Fruit fly (Drosophila melanogaster): ENCODE measurements around the gene Hex-t1.

The Hex-t1 gene

dm6 chr3R:26462173-26462959, 13.5 kb downstream of the Hex-t1 start (continued):
- TF ChIP-seq ems (GFP tag; optimal IDR thresholded peaks at IDR 0.05) (peak; percentile 16), lbe (GFP tag; optimal IDR thresholded peaks at IDR 0.05) (no peak), fd96Cb (tag; optimal IDR thresholded peaks at IDR 0.05) (peak; percentile 32), odd (GFP tag; optimal IDR thresholded peaks at IDR 0.05) (no peak), CG13424 (tag; optimal IDR thresholded peaks at IDR 0.05) (peak; percentile 40), nau (GFP tag; optimal IDR thresholded peaks at IDR 0.05) (peak; percentile 7), pros (GFP tag; optimal IDR thresholded peaks at IDR 0.05) (no peak), cg (GFP tag; optimal IDR thresholded peaks at IDR 0.05) (peak; percentile 12), pzg (GFP tag; optimal IDR thresholded peaks at IDR 0.05) (no peak), pita (GFP tag; optimal IDR thresholded peaks at IDR 0.05) (no peak), Hr78 (GFP tag; optimal IDR thresholded peaks at IDR 0.05) (no peak), Blimp-1 (GFP tag; optimal IDR thresholded peaks at IDR 0.05) (peak; percentile 79), CG10565 (GFP tag; optimal IDR thresholded peaks at IDR 0.05) (no peak), CG11247 (GFP tag; IDR thresholded peaks at IDR 0.05) (0 out of 2 replicates have a peak, but pooled peaks have one; percentile 30), crol (GFP tag; IDR thresholded peaks at IDR 0.05) (peak; percentile 77), tap (tag; optimal IDR thresholded peaks at IDR 0.05) (peak; percentile 9), unc-4 (GFP tag; IDR thresholded peaks at IDR 0.05; ENCODE audit: partially characterized antibody) (0 out of 2 replicates have a peak, but pooled peaks have one; percentile 10), CG6854 (GFP tag; optimal IDR thresholded peaks at IDR 0.05) (peak; percentile 1), Meics (GFP tag; optimal IDR thresholded peaks at IDR 0.05) (peak; percentile 53), Ptx1 (GFP tag; IDR thresholded peaks at IDR 0.05) (0 out of 2 replicates have a peak, but pooled peaks have one; percentile 24), CG7556 (GFP tag; optimal IDR thresholded peaks at IDR 0.05) (peak; percentile 43), Hmr (GFP tag; optimal IDR thresholded peaks at IDR 0.05) (peak; percentile 30), Nf-YA (GFP tag; IDR thresholded peaks at IDR 0.05) (no peak), CG9797 (GFP tag; optimal IDR thresholded peaks at IDR 0.05) (no peak), CG17612 (GFP tag; IDR thresholded peaks at IDR 0.05) (no peak), Lpt (GFP tag; optimal IDR thresholded peaks at IDR 0.05) (no peak), ash1 (GFP tag; optimal IDR thresholded peaks at IDR 0.05) (no peak), az2 (GFP tag; optimal IDR thresholded peaks at IDR 0.05) (peak; percentile 12), CG4424 (GFP tag; optimal IDR thresholded peaks at IDR 0.05) (peak; percentile 8), ara (GFP tag; IDR thresholded peaks at IDR 0.05) (0 out of 2 replicates have a peak, but pooled peaks have one; percentile 16), Oli (tag; optimal IDR thresholded peaks at IDR 0.05) (peak; percentile 18), Hr51 (GFP tag; optimal IDR thresholded peaks at IDR 0.05) (peak in 1 of 2 experiments; percentile 34), CG10543 (GFP tag; optimal IDR thresholded peaks at IDR 0.05) (peak; percentile 26), Camta (GFP tag; optimal IDR thresholded peaks at IDR 0.05) (no peak), scrt (GFP tag; optimal IDR thresholded peaks at IDR 0.05) (no peak), pan (optimal IDR thresholded peaks at IDR 0.05) (no peak), pan (GFP tag; optimal IDR thresholded peaks at IDR 0.05 in 1 of 2, IDR thresholded peaks at IDR 0.05 in 1 of 2) (peak in 1 of 2 experiments; percentile 59), CG17385 (GFP tag; optimal IDR thresholded peaks at IDR 0.05) (peak; percentile 43), Eip74EF (GFP tag; optimal IDR thresholded peaks at IDR 0.05) (peak in 1 of 2 experiments; percentile 4), lmd (GFP tag; IDR thresholded peaks at IDR 0.05) (0 out of 2 replicates have a peak, but pooled peaks have one; percentile 36), zf30C (GFP tag; optimal IDR thresholded peaks at IDR 0.05) (peak; percentile 40), Chrac-16 (GFP tag; optimal IDR thresholded peaks at IDR 0.05) (no peak), Atf6 (GFP tag; IDR thresholded peaks at IDR 0.05) (0 out of 2 replicates have a peak, but pooled peaks have one; percentile 32), CG4360 (GFP tag; IDR thresholded peaks at IDR 0.05) (no peak), CG11696 (GFP tag; IDR thresholded peaks at IDR 0.05) (no peak), Dbx (GFP tag; IDR thresholded peaks at IDR 0.05) (no peak), pnt (GFP tag; optimal IDR thresholded peaks at IDR 0.05) (no peak), CG10321 (GFP tag; IDR thresholded peaks at IDR 0.05) (peak; percentile 5; the same call in 1 of the 2 replicates)

All from whole organism, embryonic.